Worm (Caenorhabditis elegans) whole organism, L4 larva: Measurements from ENCODE around the gene plc-1.

Source experiments
- D1046.2 ChIP-seq: fragments of 200-800 bp; sonication (Bioruptor generic); IDR thresholded peaks from 2 replicates; pipeline ENCODE4 v1.3.6; 2022; ENCODE audit warnings: missing genetic modification characterization, missing compliant biosample characterization
- F49E8.2 ChIP-seq: sonication (generic microtip); optimal IDR thresholded peaks from 2 replicates; lab custom pipeline; 2016; ENCODE audit warnings: missing compliant biosample characterization, mild to moderate bottlenecking, missing genetic modification characterization, borderline replicate concordance
- Y105C5A.15 ChIP-seq: fragments of 200-800 bp; sonication (Bioruptor generic); IDR thresholded peaks from 2 replicates; pipeline ENCODE4 v1.3.6; 2022; ENCODE audit warnings: missing genetic modification characterization, missing compliant biosample characterization
- Y48G9A.11 ChIP-seq: fragments of 200-800 bp; sonication (Bioruptor generic); IDR thresholded peaks from 2 replicates; pipeline ENCODE4 v1.3.6; 2022; ENCODE audit warnings: missing genetic modification reagents, missing genetic modification characterization, missing compliant biosample characterization
- ZK337.2 ChIP-seq: fragments of 200-800 bp; sonication (Bioruptor generic); IDR thresholded peaks from 2 replicates; pipeline ENCODE4 v1.3.6; 2022; ENCODE audit warnings: missing genetic modification reagents, missing genetic modification characterization, missing compliant biosample characterization
- ZK546.5 ChIP-seq, 2 experiments: sonication (generic microtip); optimal IDR thresholded peaks; 2 replicates each; lab custom pipeline; 2017; ENCODE audit warnings: missing biosample characterization in 2 of 2, missing genetic modification characterization in 2 of 2
- ceh-32 ChIP-seq: sonication (generic microtip); optimal IDR thresholded peaks from 2 replicates; lab custom pipeline; 2016; ENCODE audit warnings: mild to moderate bottlenecking, missing genetic modification characterization, missing compliant biosample characterization; ENCODE audit not compliant: poor library complexity
- ceh-82 ChIP-seq: sonication (generic microtip); optimal IDR thresholded peaks from 2 replicates; lab custom pipeline; 2017; ENCODE audit warnings: missing biosample characterization, missing genetic modification characterization
- ces-1 ChIP-seq: fragments of 150-350 bp; sonication (generic microtip); optimal IDR thresholded peaks from 4 replicates; lab custom pipeline; 2014; ENCODE audit warnings: missing biosample characterization, missing genetic modification reagents, missing genetic modification characterization
- ctbp-1 ChIP-seq: fragments of 200-800 bp; sonication (Bioruptor generic); IDR thresholded peaks from 2 replicates; pipeline ENCODE4 v1.3.6; 2022; ENCODE audit warnings: missing genetic modification reagents, missing genetic modification characterization, missing compliant biosample characterization
- daf-12 ChIP-seq: fragments of 150-350 bp; optimal IDR thresholded peaks from 2 replicates; lab custom pipeline; 2014; ENCODE audit warnings: missing biosample characterization, missing genetic modification reagents, missing genetic modification characterization
- daf-16 ChIP-seq, 3 experiments: sonication (generic microtip); optimal IDR thresholded peaks; 2 replicates each; lab custom pipeline; 2016 to 2017; ENCODE audit warnings: missing genetic modification characterization in 3 of 3, missing genetic modification reagents in 3 of 3, mild to moderate bottlenecking in 2 of 3, missing compliant biosample characterization in 2 of 3, missing biosample characterization in 1 of 3, moderate library complexity in 1 of 3
- daf-19 ChIP-seq: fragments of 200-800 bp; sonication (Bioruptor generic); conservative IDR thresholded peaks from 2 replicates; pipeline ENCODE4 v1.3.6; 2022; ENCODE audit warnings: missing genetic modification characterization, missing compliant biosample characterization
- dmd-8 ChIP-seq: fragments of 200-800 bp; sonication (Bioruptor generic); IDR thresholded peaks from 2 replicates; pipeline ENCODE4 v1.3.6; 2022; ENCODE audit warnings: missing genetic modification characterization, missing compliant biosample characterization
- dpl-1 ChIP-seq: fragments of 150-350 bp; optimal IDR thresholded peaks from 2 replicates; lab custom pipeline; 2014; ENCODE audit warnings: missing biosample characterization, missing genetic modification reagents, missing genetic modification characterization
- egl-43 ChIP-seq: fragments of 200-800 bp; sonication (Bioruptor generic); IDR thresholded peaks from 2 replicates; pipeline ENCODE4 v1.3.6; 2022; ENCODE audit warnings: missing genetic modification reagents, missing genetic modification characterization, missing compliant biosample characterization
- fkh-10 ChIP-seq: fragments of 150-350 bp; optimal IDR thresholded peaks from 2 replicates; lab custom pipeline; 2014; ENCODE audit warnings: missing biosample characterization, missing genetic modification reagents, missing genetic modification characterization
- hlh-11 ChIP-seq: fragments of 200-800 bp; sonication (Bioruptor generic); optimal IDR thresholded peaks from 2 replicates; lab custom pipeline; 2018; ENCODE audit warnings: mild to moderate bottlenecking, missing genetic modification characterization, missing compliant biosample characterization
- hlh-30 ChIP-seq: sonication (generic microtip); optimal IDR thresholded peaks from 2 replicates; lab custom pipeline; 2017; ENCODE audit warnings: antibody characterized with exemption, mild to moderate bottlenecking, missing genetic modification characterization, missing compliant biosample characterization; ENCODE audit not compliant: insufficient read depth
- hmg-1.1 ChIP-seq: fragments of 200-800 bp; sonication (Bioruptor generic); IDR thresholded peaks from 2 replicates; pipeline ENCODE4 v1.3.6; 2022; ENCODE audit warnings: missing genetic modification reagents, missing genetic modification characterization, missing compliant biosample characterization
- lin-1 ChIP-seq: fragments of 200-800 bp; sonication (Bioruptor generic); IDR thresholded peaks from 2 replicates; pipeline ENCODE4 v1.3.6; 2022; ENCODE audit warnings: missing genetic modification reagents, missing genetic modification characterization, missing compliant biosample characterization
- lin-15B ChIP-seq: fragments of 150-350 bp; sonication (generic microtip); optimal IDR thresholded peaks from 3 replicates; lab custom pipeline; 2014; ENCODE audit warnings: missing biosample characterization, missing genetic modification characterization
- lin-38 ChIP-seq: fragments of 200-800 bp; sonication (Bioruptor generic); IDR thresholded peaks from 2 replicates; pipeline ENCODE4 v1.3.6; 2022; ENCODE audit warnings: missing genetic modification reagents, missing genetic modification characterization, missing compliant biosample characterization
- lin-39 ChIP-seq: fragments of 150-350 bp; optimal IDR thresholded peaks from 2 replicates; lab custom pipeline; 2014; ENCODE audit warnings: missing biosample characterization, missing genetic modification reagents, missing genetic modification characterization
- lsy-2 ChIP-seq, 2 experiments: fragments of 150-350 bp in 1 of 2; sonication (generic microtip) in 1 of 2; optimal IDR thresholded peaks; 2 replicates each; lab custom pipeline; 2014 to 2017; ENCODE audit warnings: missing biosample characterization in 2 of 2, missing genetic modification characterization in 2 of 2
- madf-5 ChIP-seq, 2 experiments: fragments of 200-800 bp; sonication (Bioruptor generic); IDR thresholded peaks; 2 replicates each; pipeline ENCODE4 v1.3.6; 2022; ENCODE audit warnings: missing compliant biosample characterization in 2 of 2, missing genetic modification characterization in 2 of 2
- mdl-1 ChIP-seq, 2 experiments: fragments of 150-350 bp in 1 of 2; sonication (generic microtip) in 1 of 2; optimal IDR thresholded peaks; 2 replicates each; lab custom pipeline; 2014 to 2017; ENCODE audit warnings: missing biosample characterization in 2 of 2, missing genetic modification characterization in 2 of 2
- mxl-3 ChIP-seq: fragments of 200-800 bp; sonication (Bioruptor generic); optimal IDR thresholded peaks from 2 replicates; lab custom pipeline; 2018; ENCODE audit warnings: mild to moderate bottlenecking, missing genetic modification characterization, missing compliant biosample characterization
- nhr-42 ChIP-seq: fragments of 200-800 bp; sonication (Bioruptor generic); IDR thresholded peaks from 2 replicates; pipeline ENCODE4 v1.3.6; 2022; ENCODE audit warnings: missing genetic modification characterization, missing compliant biosample characterization
- nhr-48 ChIP-seq: sonication (generic microtip); optimal IDR thresholded peaks from 2 replicates; lab custom pipeline; 2016; ENCODE audit warnings: mild to moderate bottlenecking, missing genetic modification characterization, missing compliant biosample characterization
- nhr-6 ChIP-seq: fragments of 150-350 bp; optimal IDR thresholded peaks from 2 replicates; lab custom pipeline; 2014; ENCODE audit warnings: missing biosample characterization, missing genetic modification characterization
- pha-4 ChIP-seq, 2 experiments: fragments of 150-350 bp in 1 of 2; fragments of 200-800 bp in 1 of 2; sonication (Bioruptor generic) in 1 of 2; IDR thresholded peaks in 1 of 2; optimal IDR thresholded peaks in 1 of 2; 2 replicates each; pipeline versions ENCODE4 v1.3.6 to Lab custom; 2014 to 2022; ENCODE audit warnings: missing genetic modification characterization in 2 of 2, missing genetic modification reagents in 2 of 2, missing biosample characterization in 1 of 2, missing compliant biosample characterization in 1 of 2
- rbr-2 ChIP-seq: sonication (generic microtip); optimal IDR thresholded peaks from 2 replicates; lab custom pipeline; 2016; ENCODE audit warnings: missing genotype, missing genetic modification characterization, missing compliant biosample characterization
- saeg-2 ChIP-seq: fragments of 200-800 bp; sonication (Bioruptor generic); IDR thresholded peaks from 2 replicates; pipeline ENCODE4 v1.3.6; 2022; ENCODE audit warnings: missing genetic modification reagents, missing genetic modification characterization, missing compliant biosample characterization
- set-16 ChIP-seq: fragments of 200-800 bp; sonication (Bioruptor generic); IDR thresholded peaks from 2 replicates; pipeline ENCODE4 v1.3.6; 2022; ENCODE audit warnings: missing genetic modification reagents, missing genetic modification characterization, missing compliant biosample characterization
- skn-1 ChIP-seq: fragments of 150-350 bp; optimal IDR thresholded peaks from 2 replicates; lab custom pipeline; 2014; ENCODE audit warnings: missing biosample characterization, missing genetic modification characterization
- snpc-1.2 ChIP-seq: fragments of 200-800 bp; sonication (Bioruptor generic); IDR thresholded peaks from 2 replicates; pipeline ENCODE4 v1.3.6; 2022; ENCODE audit warnings: missing genetic modification reagents, missing genetic modification characterization, missing compliant biosample characterization
- snpc-4 ChIP-seq: fragments of 150-350 bp; optimal IDR thresholded peaks from 2 replicates; lab custom pipeline; 2014; ENCODE audit warnings: missing biosample characterization, missing genetic modification characterization
- spr-3 ChIP-seq: fragments of 200-800 bp; sonication (Bioruptor generic); optimal IDR thresholded peaks from 2 replicates; lab custom pipeline; 2018; ENCODE audit warnings: mild to moderate bottlenecking, missing genetic modification characterization, missing compliant biosample characterization
- tag-97 ChIP-seq: fragments of 200-800 bp; sonication (Bioruptor generic); IDR thresholded peaks from 2 replicates; pipeline ENCODE4 v1.3.6; 2022; ENCODE audit warnings: missing genetic modification characterization, missing compliant biosample characterization
- unc-62 ChIP-seq, 3 experiments: fragments of 150-350 bp in 1 of 3; sonication (generic microtip); optimal IDR thresholded peaks in 2 of 3; peaks in 1 of 3; 1 replicate in 1 of 3; 2 replicates in 2 of 3; lab custom pipeline; 2014 to 2017; ENCODE audit warnings: missing biosample characterization in 3 of 3, missing genetic modification characterization in 3 of 3, missing genetic modification reagents in 3 of 3, missing genotype in 1 of 3
- zfp-2 ChIP-seq: sonication (generic microtip); optimal IDR thresholded peaks from 2 replicates; lab custom pipeline; 2016; ENCODE audit warnings: mild to moderate bottlenecking, missing genetic modification characterization, missing compliant biosample characterization
- zip-11 ChIP-seq: fragments of 200-800 bp; sonication (Bioruptor generic); IDR thresholded peaks from 2 replicates; pipeline ENCODE4 v1.3.6; 2022; ENCODE audit warnings: missing genetic modification characterization, missing compliant biosample characterization

The plc-1 gene

DNA sequence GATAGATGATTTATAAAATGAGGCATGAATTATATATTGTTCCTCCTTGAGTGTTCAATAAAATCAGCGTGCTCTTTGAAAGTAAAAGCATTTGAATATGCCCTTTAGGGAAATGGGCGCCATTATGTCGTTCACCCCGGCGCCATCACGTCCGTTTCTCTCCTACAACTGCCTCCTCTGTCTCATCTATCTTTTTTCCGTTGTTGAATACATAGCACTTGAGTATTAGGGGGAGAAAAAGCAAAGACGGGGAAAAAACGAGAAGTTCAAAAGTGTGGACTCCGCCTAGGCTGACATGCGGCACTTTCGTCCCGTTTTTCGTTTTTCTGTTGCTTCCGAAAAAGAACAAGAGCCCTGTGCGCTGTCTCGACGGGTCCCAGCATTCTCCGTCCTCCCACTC, 70.8 kb downstream of the plc-1 start (continued):
- peak; percentile 52 for TF ChIP-seq nhr-48 (tag; lab: Kevin White, UChicago)
- peak in 1 of 2 experiments; percentile 88 for TF ChIP-seq unc-62 (GFP tag; optimal IDR thresholded peaks at IDR 0.05 in 1 of 2; lab: Kevin White, UChicago)
- TF ChIP-seq unc-62 (tag; optimal IDR thresholded peaks at IDR 0.05; lab: Kevin White, UChicago): no peak
- no peak for TF ChIP-seq lin-38 (GFP tag; lab: Robert Waterston, UW)
- TF ChIP-seq daf-16 (GFP tag; optimal IDR thresholded peaks at IDR 0.05; lab: Kevin White, UChicago): no peak
- peak; percentile 21 for TF ChIP-seq daf-16 (tag; optimal IDR thresholded peaks at IDR 0.05; lab: Kevin White, UChicago)
- no peak for TF ChIP-seq lin-39 (tag; lab: Kevin White, UChicago)
- TF ChIP-seq egl-43: peak; percentile 20; the same call in 1 of the 2 replicates
- no peak for TF ChIP-seq F49E8.2
- TF ChIP-seq lsy-2 (tag; optimal IDR thresholded peaks at IDR 0.05; lab: Kevin White, UChicago): peak in 1 of 2 experiments; percentile 32
- TF ChIP-seq ces-1 (GFP tag; lab: Kevin White, UChicago): peak; percentile 9

ce11 chrX:10766966-10767644, 71.3 kb downstream of the plc-1 start:
- TF ChIP-seq dmd-8 (GFP tag; lab: Robert Waterston, UW): no peak
- TF ChIP-seq hlh-11 (tag; lab: Kevin White, UChicago): peak; percentile 27
- no peak for TF ChIP-seq skn-1 (tag; lab: Kevin White, UChicago)
- TF ChIP-seq spr-3 (GFP tag; lab: Kevin White, UChicago): no peak
- TF ChIP-seq unc-62 (GFP tag; optimal IDR thresholded peaks at IDR 0.05 in 1 of 2; lab: Kevin White, UChicago): peak in 1 of 2 experiments; percentile 5
- no peak for TF ChIP-seq unc-62 (tag; optimal IDR thresholded peaks at IDR 0.05; lab: Kevin White, UChicago)
- peak; percentile 11 to 21 for TF ChIP-seq mdl-1 (tag; optimal IDR thresholded peaks at IDR 0.05; lab: Kevin White, UChicago)
- TF ChIP-seq hmg-1.1 (GFP tag; lab: Robert Waterston, UW): peak; percentile 31; the same call in 1 of the 2 replicates
- 0 out of 2 replicates have a peak, but pooled peaks have one; percentile 69 for TF ChIP-seq tag-97 (GFP tag; lab: Robert Waterston, UW)
- peak; percentile 40 for TF ChIP-seq hlh-30 (tag; lab: Kevin White, UChicago)
- TF ChIP-seq zip-11 (GFP tag; lab: Robert Waterston, UW): no peak
- TF ChIP-seq pha-4 (GFP tag; IDR thresholded peaks at IDR 0.05; lab: Robert Waterston, UW): peak; percentile 53
- TF ChIP-seq pha-4 (tag; optimal IDR thresholded peaks at IDR 0.05; lab: Kevin White, UChicago): peak; percentile 69

ce11 chrX:10766123-10766622, 72.3 kb downstream of the plc-1 start:
- no peak for TF ChIP-seq ZK337.2 (GFP tag; lab: Robert Waterston, UW)
- peak; percentile 90 for TF ChIP-seq hmg-1.1 (GFP tag; lab: Robert Waterston, UW)
- TF ChIP-seq madf-5 (GFP tag; IDR thresholded peaks at IDR 0.05; lab: Robert Waterston, UW): no peak
- TF ChIP-seq lin-1 (GFP tag; lab: Robert Waterston, UW): peak; percentile 88
- no peak for TF ChIP-seq F49E8.2
- TF ChIP-seq nhr-6 (tag; lab: Kevin White, UChicago): peak; percentile 88
- TF ChIP-seq mxl-3 (GFP tag; lab: Kevin White, UChicago): peak; percentile 79
- no peak for TF ChIP-seq D1046.2 (GFP tag; lab: Robert Waterston, UW)
- TF ChIP-seq snpc-1.2 (GFP tag; lab: Robert Waterston, UW): no peak
- TF ChIP-seq Y48G9A.11 (GFP tag; lab: Robert Waterston, UW): no peak
- TF ChIP-seq dpl-1: peak; percentile 51
- TF ChIP-seq zfp-2 (tag; lab: Kevin White, UChicago): peak; percentile 50
- TF ChIP-seq nhr-42: peak; percentile 66; the same call in 1 of the 2 replicates
- TF ChIP-seq daf-12 (tag; lab: Kevin White, UChicago): no peak
- peak; percentile 60 for TF ChIP-seq lin-38 (GFP tag; lab: Robert Waterston, UW)
- TF ChIP-seq set-16 (GFP tag; lab: Robert Waterston, UW): peak; percentile 83
- TF ChIP-seq daf-19 (GFP tag; lab: Robert Waterston, UW): no peak
- TF ChIP-seq snpc-4: no peak
- TF ChIP-seq lin-15B (tag; lab: Kevin White, UChicago): no peak
- peak; percentile 95 for TF ChIP-seq ctbp-1 (GFP tag; lab: Robert Waterston, UW)
- no peak for TF ChIP-seq lin-39 (tag; lab: Kevin White, UChicago)
- TF ChIP-seq Y105C5A.15 (GFP tag; lab: Robert Waterston, UW): no peak
- TF ChIP-seq hlh-30 (tag; lab: Kevin White, UChicago): peak; percentile 97
- peak; percentile 73; the same call in 1 of the 2 replicates for TF ChIP-seq saeg-2
- TF ChIP-seq fkh-10 (GFP tag; lab: Kevin White, UChicago): peak; percentile 98
- no peak for TF ChIP-seq ZK546.5 (tag; optimal IDR thresholded peaks at IDR 0.05; lab: Kevin White, UChicago)
- TF ChIP-seq ceh-82 (tag; lab: Kevin White, UChicago): no peak
- TF ChIP-seq rbr-2 (tag; lab: Kevin White, UChicago): peak; percentile 95
- TF ChIP-seq ceh-32 (tag; lab: Kevin White, UChicago): peak; percentile 84
